Worm (Caenorhabditis elegans): ENCODE data around the gene txt-9.

Gene txt-9

DNA sequence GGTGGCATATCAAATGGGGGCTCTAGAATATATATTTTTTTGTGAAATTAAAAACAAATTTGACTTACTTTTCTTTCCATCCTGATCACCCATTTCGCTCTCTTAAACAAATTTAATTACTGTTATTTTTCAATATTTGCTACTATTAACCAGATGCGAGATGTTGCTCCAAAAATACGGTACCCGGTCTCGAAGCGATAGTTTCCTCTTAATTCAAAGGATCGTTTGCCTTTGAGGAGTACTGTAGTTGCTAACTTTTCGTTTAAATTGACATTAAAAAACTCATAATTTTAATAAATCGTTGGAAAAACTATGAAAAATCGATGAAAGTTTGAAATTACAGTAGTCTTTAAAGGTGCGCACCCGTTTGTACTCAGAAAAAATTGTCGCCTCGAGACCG, 2.2 kb upstream of the txt-9 start, which contains the start of gene C04G6.4:
Gene C04G6.4, minus strand, starts transcription at position 101 of the 400 bp plus-strand sequence.
- TF ChIP-seq sem-4 (tag; optimal IDR thresholded peaks at IDR 0.05) = no peak
- no peak for TF ChIP-seq nhr-11 (tag; optimal IDR thresholded peaks at IDR 0.05)
- TF ChIP-seq mab-5 (tag; optimal IDR thresholded peaks at IDR 0.05) = no peak
- no peak for TF ChIP-seq ama-1 (optimal IDR thresholded peaks at IDR 0.05)
- no peak for TF ChIP-seq sma-9 (GFP tag; optimal IDR thresholded peaks at IDR 0.05)
- TF ChIP-seq sma-9 (tag; optimal IDR thresholded peaks at IDR 0.05) = no peak
- no peak for TF ChIP-seq nhr-77 (tag; optimal IDR thresholded peaks at IDR 0.05)
- TF ChIP-seq lsy-2 (tag; optimal IDR thresholded peaks at IDR 0.05) = no peak
- TF ChIP-seq nhr-25 (tag; optimal IDR thresholded peaks at IDR 0.05) = no peak
- no peak for TF ChIP-seq peb-1 (tag; optimal IDR thresholded peaks at IDR 0.05)
- TF ChIP-seq egl-27 (tag; optimal IDR thresholded peaks at IDR 0.05) = no peak
- TF ChIP-seq alr-1 (tag; optimal IDR thresholded peaks at IDR 0.05) = no peak
- TF ChIP-seq aly-2 (tag; optimal IDR thresholded peaks at IDR 0.05) = no peak
- no peak for TF ChIP-seq ceh-16 (tag; optimal IDR thresholded peaks at IDR 0.05)
- TF ChIP-seq elt-3 (tag; optimal IDR thresholded peaks at IDR 0.05) = no peak
- no peak for TF ChIP-seq R02D3.7 (tag; optimal IDR thresholded peaks at IDR 0.05)
- no peak for TF ChIP-seq ztf-11 (tag; optimal IDR thresholded peaks at IDR 0.05)

DNA sequence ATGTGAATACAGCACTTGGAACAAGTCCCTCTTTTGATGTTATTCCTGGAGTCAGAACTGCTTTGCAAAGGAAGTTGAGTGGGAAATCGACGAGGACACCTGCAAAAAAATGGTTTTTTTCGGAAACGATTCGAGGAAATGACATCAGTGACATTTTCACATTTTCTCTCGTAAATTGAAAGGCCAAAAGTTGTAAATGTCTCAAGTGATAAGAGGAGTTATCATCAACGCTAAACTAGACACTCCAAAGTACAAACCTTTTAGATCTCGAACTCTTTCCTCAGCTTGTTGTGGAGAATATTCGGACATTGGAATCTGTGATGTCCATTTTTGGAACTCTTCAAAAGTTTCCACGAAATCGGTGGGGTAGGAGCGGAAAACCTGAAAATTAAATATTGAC, 1.4 kb upstream of the txt-9 start:
- TF ChIP-seq fos-1 (tag; optimal IDR thresholded peaks at IDR 0.05) = peak; percentile 31
- no peak for TF ChIP-seq ceh-16 (tag; optimal IDR thresholded peaks at IDR 0.05)

DNA sequence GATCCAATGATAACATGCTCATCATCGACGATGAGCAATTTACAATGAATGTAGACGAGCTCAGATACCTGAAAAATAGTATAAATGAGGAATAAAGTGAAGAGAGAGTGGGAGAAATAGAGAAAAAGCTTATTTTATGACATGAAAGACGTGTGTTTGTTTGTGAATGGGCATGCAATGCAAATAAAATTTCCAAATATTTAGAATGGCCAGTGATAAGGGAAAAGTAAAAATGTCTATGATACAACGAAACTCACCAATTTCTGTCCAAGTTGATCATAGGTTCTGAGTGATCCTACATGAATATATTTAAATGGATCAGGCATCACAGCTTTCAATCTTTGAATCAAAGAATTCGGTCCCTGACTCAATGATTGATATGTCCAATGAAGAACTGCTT, 558 bp downstream of the txt-9 start:
- TF ChIP-seq alr-1 (tag; optimal IDR thresholded peaks at IDR 0.05) = no peak
- peak; percentile 46 for TF ChIP-seq fos-1 (tag; optimal IDR thresholded peaks at IDR 0.05)
- TF ChIP-seq nhr-129 (tag; optimal IDR thresholded peaks at IDR 0.05) = no peak
- no peak for TF ChIP-seq mab-5 (tag; optimal IDR thresholded peaks at IDR 0.05)

DNA sequence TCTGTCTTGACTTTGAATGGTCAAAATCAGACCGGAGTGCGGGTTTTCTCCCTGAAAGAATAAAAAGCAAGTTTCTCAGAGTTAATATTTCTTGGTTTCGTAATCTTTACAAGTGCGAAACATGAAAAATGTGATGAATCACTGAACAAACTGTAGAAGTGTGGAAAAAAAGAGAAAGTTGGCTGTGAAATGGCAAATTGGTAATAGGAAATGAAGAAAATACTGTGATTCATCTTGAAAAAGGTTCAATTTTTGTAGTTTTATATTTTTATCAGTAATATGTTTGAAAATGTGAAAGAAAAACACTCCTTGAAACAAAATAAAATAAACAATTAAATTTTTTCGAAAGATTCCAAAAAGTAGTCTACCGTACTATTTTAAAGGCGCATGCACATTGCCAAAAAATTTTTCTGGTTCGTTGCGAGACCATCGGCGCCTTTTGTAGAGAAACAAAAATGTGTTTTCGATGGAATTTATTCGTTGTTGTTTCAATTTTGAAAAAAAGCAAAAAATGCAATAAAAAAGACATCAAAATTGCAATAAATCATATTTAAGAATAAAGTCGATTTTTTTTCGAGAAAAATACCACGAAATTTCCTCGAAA, 6.2 kb downstream of the txt-9 start, which contains the start of gene pld-1:
Gene pld-1, minus strand, starts transcription at position 51 of the 604 bp plus-strand sequence.
- TF ChIP-seq C34F6.9 (tag; optimal IDR thresholded peaks at IDR 0.05) = no peak
- TF ChIP-seq nhr-23 (tag; optimal IDR thresholded peaks at IDR 0.05) = no peak
- no peak for TF ChIP-seq ztf-4 (tag; optimal IDR thresholded peaks at IDR 0.05)
- TF ChIP-seq nhr-237 (tag; optimal IDR thresholded peaks at IDR 0.05) = no peak
- TF ChIP-seq nhr-25 (tag; optimal IDR thresholded peaks at IDR 0.05) = no peak
- no peak for TF ChIP-seq nhr-10 (tag; optimal IDR thresholded peaks at IDR 0.05)
- TF ChIP-seq peb-1 (tag; optimal IDR thresholded peaks at IDR 0.05) = no peak
- TF ChIP-seq mdl-1 (tag; optimal IDR thresholded peaks at IDR 0.05) = no peak
- no peak for TF ChIP-seq egl-27 (tag; optimal IDR thresholded peaks at IDR 0.05)
- TF ChIP-seq nhr-11 (tag; optimal IDR thresholded peaks at IDR 0.05) = no peak
- TF ChIP-seq Y55F3AM.14 (GFP tag; optimal IDR thresholded peaks at IDR 0.05) = no peak
- no peak for TF ChIP-seq lin-11 (tag; optimal IDR thresholded peaks at IDR 0.05)
- TF ChIP-seq dmd-4 (tag; optimal IDR thresholded peaks at IDR 0.05) = no peak
- TF ChIP-seq lin-13 (GFP tag; optimal IDR thresholded peaks at IDR 0.05) = no peak
- TF ChIP-seq ztf-1 (GFP tag; conservative IDR thresholded peaks at IDR 0.05) = no peak
- no peak for TF ChIP-seq skn-1 (tag; optimal IDR thresholded peaks at IDR 0.05)
- TF ChIP-seq ceh-16 (tag; optimal IDR thresholded peaks at IDR 0.05) = no peak

DNA sequence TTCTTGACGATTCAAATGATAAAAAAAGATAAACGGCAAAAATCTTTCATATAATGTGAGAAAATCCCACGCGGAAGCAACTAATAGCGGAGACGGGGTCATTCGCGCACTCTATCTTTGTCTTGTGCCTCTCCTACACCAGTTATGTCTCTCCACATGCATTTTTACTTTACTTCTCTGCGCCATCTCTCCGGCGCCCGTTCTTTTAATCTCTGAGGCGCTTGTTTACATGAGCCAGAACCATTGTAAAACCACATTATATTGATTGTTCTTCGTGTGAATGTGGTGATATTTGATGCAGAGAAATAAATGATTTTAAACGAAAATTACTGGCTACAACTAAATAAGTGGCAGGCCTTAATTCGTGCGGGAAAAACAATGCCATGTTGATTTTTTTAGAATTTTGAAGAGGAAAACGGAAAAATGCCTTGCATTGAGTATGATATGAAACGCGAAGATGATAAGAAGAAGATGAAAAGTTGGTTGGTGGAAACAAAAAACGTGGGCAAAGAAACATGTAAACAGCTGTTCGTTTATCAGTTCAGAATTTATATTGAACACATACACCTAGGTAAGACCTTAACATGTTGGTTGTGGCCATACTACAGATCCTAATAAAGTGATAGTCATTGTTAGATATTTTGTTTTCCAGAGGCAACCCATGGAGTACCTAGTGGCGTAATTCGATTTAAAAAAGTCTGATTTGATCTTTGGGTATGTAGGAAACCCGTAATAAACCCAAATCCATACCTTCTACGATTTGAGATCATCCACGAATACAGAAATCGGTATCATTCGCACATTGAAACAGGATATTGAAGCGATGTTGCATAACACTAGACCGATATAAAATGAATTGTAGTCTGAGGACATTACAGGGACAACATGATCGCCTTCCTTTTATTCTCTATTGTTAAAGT, 7.0 kb downstream of the txt-9 start, which contains the start of gene C04G6.2:
Gene C04G6.2, plus strand, starts transcription at position 870 of the 920 bp plus-strand sequence.
- TF ChIP-seq elt-3 (tag; optimal IDR thresholded peaks at IDR 0.05) (no peak), dmd-4 (tag; optimal IDR thresholded peaks at IDR 0.05) (no peak), snpc-4 (tag; optimal IDR thresholded peaks at IDR 0.05) (peak; percentile 5), sma-3 (GFP tag; optimal IDR thresholded peaks at IDR 0.05) (peak; percentile 32), mdl-1 (tag; optimal IDR thresholded peaks at IDR 0.05) (peak in 1 of 2 experiments; percentile 36), crh-2 (tag; optimal IDR thresholded peaks at IDR 0.05) (peak; percentile 62), nhr-237 (tag; optimal IDR thresholded peaks at IDR 0.05) (no peak), unc-55 (GFP tag; optimal IDR thresholded peaks at IDR 0.05) (peak; percentile 51), R02D3.7 (tag; optimal IDR thresholded peaks at IDR 0.05) (no peak), alr-1 (tag; optimal IDR thresholded peaks at IDR 0.05) (no peak), lin-13 (GFP tag; optimal IDR thresholded peaks at IDR 0.05) (peak; percentile 31), C34F6.9 (tag; optimal IDR thresholded peaks at IDR 0.05) (peak; percentile 75), sma-9 (GFP tag; optimal IDR thresholded peaks at IDR 0.05) (peak; percentile 69), sma-9 (tag; optimal IDR thresholded peaks at IDR 0.05) (no peak), aly-2 (tag; optimal IDR thresholded peaks at IDR 0.05) (no peak), lsy-2 (tag; optimal IDR thresholded peaks at IDR 0.05) (peak in 1 of 2 experiments; percentile 71), egl-27 (tag; optimal IDR thresholded peaks at IDR 0.05) (peak; percentile 22), F13H6.1 (tag; optimal IDR thresholded peaks at IDR 0.05) (peak; percentile 84), ama-1 (optimal IDR thresholded peaks at IDR 0.05) (peak; percentile 37), nhr-6 (tag; optimal IDR thresholded peaks at IDR 0.05) (peak; percentile 18), fos-1 (tag; optimal IDR thresholded peaks at IDR 0.05) (peak; percentile 19), gmeb-1 (tag; optimal IDR thresholded peaks at IDR 0.05) (peak; percentile 36), nhr-129 (tag; optimal IDR thresholded peaks at IDR 0.05) (peak; percentile 55), ztf-4 (tag; optimal IDR thresholded peaks at IDR 0.05) (peak; percentile 11), ZK546.5 (tag; optimal IDR thresholded peaks at IDR 0.05) (no peak), ceh-16 (tag; optimal IDR thresholded peaks at IDR 0.05) (no peak)
